Worm (Caenorhabditis elegans) whole organism, L1 larva: ENCODE data around the gene slc-36.5.

ENCODE experiments used
- C04F5.9 ChIP-seq: sonication (generic microtip); optimal IDR thresholded peaks from 2 replicates; lab custom pipeline; 2016; ENCODE audit warnings: missing genetic modification characterization, missing compliant biosample characterization
- F16B12.6 ChIP-seq: fragments of 150-350 bp; optimal IDR thresholded peaks from 2 replicates; lab custom pipeline; 2014; ENCODE audit warnings: missing biosample characterization, missing genetic modification characterization
- Y116A8C.19 ChIP-seq: sonication (generic microtip); optimal IDR thresholded peaks from 2 replicates; lab custom pipeline; 2016; ENCODE audit warnings: missing compliant biosample characterization, missing genetic modification characterization, borderline replicate concordance
- alr-1 ChIP-seq: fragments of 200-800 bp; sonication (Bioruptor generic); optimal IDR thresholded peaks from 2 replicates; lab custom pipeline; 2018; ENCODE audit warnings: borderline replicate concordance, mild to moderate bottlenecking, missing genetic modification characterization, missing compliant biosample characterization
- aly-2 ChIP-seq: fragments of 150-350 bp; optimal IDR thresholded peaks from 2 replicates; lab custom pipeline; 2014; ENCODE audit warnings: missing biosample characterization, missing genetic modification characterization
- blmp-1 ChIP-seq: fragments of 150-350 bp; optimal IDR thresholded peaks from 2 replicates; lab custom pipeline; 2014; ENCODE audit warnings: missing biosample characterization, missing genetic modification characterization
- ceh-8 ChIP-seq: fragments of 200-800 bp; sonication (Bioruptor generic); optimal IDR thresholded peaks from 2 replicates; lab custom pipeline; 2018; ENCODE audit warnings: mild to moderate bottlenecking, missing genetic modification characterization, moderate library complexity, missing compliant biosample characterization
- ceh-88 ChIP-seq: fragments of 200-800 bp; sonication (Bioruptor generic); IDR thresholded peaks from 2 replicates; pipeline ENCODE4 v1.3.6; 2022; ENCODE audit warnings: missing genetic modification characterization, missing compliant biosample characterization
- ceh-90 ChIP-seq: sonication (generic microtip); optimal IDR thresholded peaks from 2 replicates; lab custom pipeline; 2016; ENCODE audit warnings: missing genetic modification characterization, missing compliant biosample characterization
- ces-1 ChIP-seq: fragments of 150-350 bp; optimal IDR thresholded peaks from 2 replicates; lab custom pipeline; 2014; ENCODE audit warnings: missing biosample characterization, missing genetic modification reagents, missing genetic modification characterization
- dpl-1 ChIP-seq, 3 experiments: fragments of 150-350 bp in 2 of 3; sonication (generic microtip) in 1 of 3; optimal IDR thresholded peaks; 2 replicates each; lab custom pipeline; 2014 to 2017; ENCODE audit warnings: missing biosample characterization in 3 of 3, missing genetic modification characterization in 3 of 3, missing genetic modification reagents in 3 of 3
- egl-13 ChIP-seq: sonication (generic microtip); optimal IDR thresholded peaks from 2 replicates; lab custom pipeline; 2016; ENCODE audit warnings: missing genotype, missing genetic modification reagents, missing genetic modification characterization, missing compliant biosample characterization
- elt-3 ChIP-seq, 6 experiments: fragments of 150-350 bp in 1 of 6; sonication (generic microtip); optimal IDR thresholded peaks; 2 replicates each; lab custom pipeline; 2017 to 2018; ENCODE audit warnings: missing biosample characterization in 6 of 6, missing genetic modification characterization in 6 of 6, inconsistent platforms in 1 of 6
- ets-5 ChIP-seq: fragments of 200-800 bp; sonication (Bioruptor generic); IDR thresholded peaks from 2 replicates; pipeline ENCODE4 v1.3.6; 2022; ENCODE audit warnings: missing genetic modification characterization, missing compliant biosample characterization
- fos-1 ChIP-seq: fragments of 150-350 bp; optimal IDR thresholded peaks from 2 replicates; lab custom pipeline; 2014; ENCODE audit warnings: missing biosample characterization, missing genetic modification characterization
- hlh-4 ChIP-seq: sonication (generic microtip); optimal IDR thresholded peaks from 2 replicates; lab custom pipeline; 2016; ENCODE audit warnings: mild to moderate bottlenecking, missing genetic modification characterization, missing compliant biosample characterization
- hpl-2 ChIP-seq: fragments of 150-350 bp; optimal IDR thresholded peaks from 2 replicates; lab custom pipeline; 2014; ENCODE audit warnings: missing biosample characterization, missing genetic modification reagents, missing genetic modification characterization
- irx-1 ChIP-seq: sonication (generic microtip); optimal IDR thresholded peaks from 2 replicates; lab custom pipeline; 2016; ENCODE audit warnings: missing genetic modification characterization, missing compliant biosample characterization
- lin-14 ChIP-seq: fragments of 200-800 bp; sonication (Bioruptor generic); optimal IDR thresholded peaks from 2 replicates; lab custom pipeline; 2018; ENCODE audit warnings: mild to moderate bottlenecking, missing genetic modification characterization, moderate library complexity, missing compliant biosample characterization
- lir-3 ChIP-seq: sonication (generic microtip); optimal IDR thresholded peaks from 2 replicates; lab custom pipeline; 2016; ENCODE audit warnings: mild to moderate bottlenecking, missing genetic modification characterization, moderate library complexity, missing compliant biosample characterization; ENCODE audit not compliant: poor library complexity
- lsy-2 ChIP-seq, 2 experiments: fragments of 150-350 bp; optimal IDR thresholded peaks; 2 replicates each; lab custom pipeline; 2014; ENCODE audit warnings: missing biosample characterization in 2 of 2, missing genetic modification characterization in 2 of 2
- mdl-1 ChIP-seq, 2 experiments: fragments of 150-350 bp; optimal IDR thresholded peaks; 2 replicates each; lab custom pipeline; 2014 to 2017; ENCODE audit warnings: missing biosample characterization in 2 of 2, missing genetic modification characterization in 2 of 2, inconsistent platforms in 1 of 2
- mef-2 ChIP-seq: fragments of 150-350 bp; optimal IDR thresholded peaks from 2 replicates; lab custom pipeline; 2014; ENCODE audit warnings: missing biosample characterization, missing genetic modification characterization
- mep-1 ChIP-seq: fragments of 150-350 bp; optimal IDR thresholded peaks from 2 replicates; lab custom pipeline; 2014; ENCODE audit warnings: missing biosample characterization, missing genetic modification characterization
- nhr-11 ChIP-seq: fragments of 150-350 bp; optimal IDR thresholded peaks from 2 replicates; lab custom pipeline; 2014; ENCODE audit warnings: missing biosample characterization, missing genetic modification characterization
- nhr-19 ChIP-seq: fragments of 200-800 bp; sonication (Bioruptor generic); conservative IDR thresholded peaks from 2 replicates; pipeline ENCODE4 v1.3.6; 2022; ENCODE audit warnings: missing genetic modification characterization, missing compliant biosample characterization
- nhr-20 ChIP-seq: sonication (generic microtip); optimal IDR thresholded peaks from 2 replicates; lab custom pipeline; 2016; ENCODE audit warnings: mild to moderate bottlenecking, missing genetic modification characterization, missing compliant biosample characterization
- nhr-237 ChIP-seq: fragments of 150-350 bp; optimal IDR thresholded peaks from 2 replicates; lab custom pipeline; 2014; ENCODE audit warnings: missing biosample characterization, missing genetic modification characterization
- nhr-28 ChIP-seq: fragments of 150-350 bp; optimal IDR thresholded peaks from 2 replicates; lab custom pipeline; 2014; ENCODE audit warnings: missing biosample characterization, missing genetic modification characterization
- nhr-47 ChIP-seq: sonication (generic microtip); optimal IDR thresholded peaks from 2 replicates; lab custom pipeline; 2016; ENCODE audit warnings: mild to moderate bottlenecking, missing genetic modification characterization, moderate library complexity, missing compliant biosample characterization
- nhr-71 ChIP-seq: sonication (generic microtip); optimal IDR thresholded peaks from 2 replicates; lab custom pipeline; 2016; ENCODE audit warnings: mild to moderate bottlenecking, missing genetic modification characterization, moderate library complexity, missing compliant biosample characterization
- nhr-76 ChIP-seq: sonication (generic microtip); optimal IDR thresholded peaks from 2 replicates; lab custom pipeline; 2017; ENCODE audit warnings: missing biosample characterization, missing genetic modification characterization
- nhr-84 ChIP-seq: sonication (generic microtip); optimal IDR thresholded peaks from 2 replicates; lab custom pipeline; 2017; ENCODE audit warnings: missing biosample characterization, missing genetic modification characterization
- nhr-85 ChIP-seq: sonication (generic microtip); peaks from one replicate; lab custom pipeline; 2016; ENCODE audit warnings: missing genetic modification characterization, inconsistent platforms, missing compliant biosample characterization
- rnt-1 ChIP-seq: sonication (generic microtip); optimal IDR thresholded peaks from 2 replicates; lab custom pipeline; 2016; ENCODE audit warnings: mild to moderate bottlenecking, missing genetic modification characterization, moderate library complexity, missing compliant biosample characterization
- skn-1 ChIP-seq: fragments of 150-350 bp; optimal IDR thresholded peaks from 2 replicates; lab custom pipeline; 2014; ENCODE audit warnings: missing biosample characterization, missing genetic modification characterization
- snpc-4 ChIP-seq: fragments of 150-350 bp; optimal IDR thresholded peaks from 2 replicates; lab custom pipeline; 2014; ENCODE audit warnings: missing biosample characterization, missing genetic modification characterization
- snu-23 ChIP-seq: sonication (generic microtip); optimal IDR thresholded peaks from 2 replicates; lab custom pipeline; 2016; ENCODE audit warnings: missing genetic modification characterization, missing compliant biosample characterization
- sptf-1 ChIP-seq: fragments of 150-350 bp; optimal IDR thresholded peaks from 2 replicates; lab custom pipeline; 2014; ENCODE audit warnings: missing biosample characterization, missing genetic modification characterization
- tbx-2 ChIP-seq: sonication (generic microtip); optimal IDR thresholded peaks from 2 replicates; lab custom pipeline; 2016; ENCODE audit warnings: missing genetic modification characterization, missing compliant biosample characterization
- tlp-1 ChIP-seq: fragments of 150-350 bp; optimal IDR thresholded peaks from 2 replicates; lab custom pipeline; 2014; ENCODE audit warnings: missing biosample characterization, missing genetic modification characterization
- unc-30 ChIP-seq: sonication (generic microtip); optimal IDR thresholded peaks from 2 replicates; lab custom pipeline; 2017; ENCODE audit warnings: missing biosample characterization, missing genetic modification characterization
- unc-86 ChIP-seq: sonication (generic microtip); optimal IDR thresholded peaks from 2 replicates; lab custom pipeline; 2016; ENCODE audit warnings: missing genetic modification characterization, missing compliant biosample characterization
- unc-98 ChIP-seq: fragments of 200-800 bp; sonication (Bioruptor generic); IDR thresholded peaks from 2 replicates; pipeline ENCODE4 v1.3.6; 2022; ENCODE audit warnings: missing genetic modification characterization, missing compliant biosample characterization
- xbp-1 ChIP-seq: sonication (generic microtip); optimal IDR thresholded peaks from 2 replicates; lab custom pipeline; 2016; ENCODE audit warnings: missing genetic modification characterization, missing compliant biosample characterization
- ztf-11 ChIP-seq, 2 experiments: sonication (generic microtip); optimal IDR thresholded peaks; 2 replicates each; lab custom pipeline; 2016 to 2017; ENCODE audit warnings: missing genetic modification characterization in 2 of 2, missing biosample characterization in 1 of 2, missing compliant biosample characterization in 1 of 2
- ztf-4 ChIP-seq: fragments of 150-350 bp; optimal IDR thresholded peaks from 2 replicates; lab custom pipeline; 2014; ENCODE audit warnings: missing biosample characterization, missing genetic modification characterization

Gene slc-36.5

DNA sequence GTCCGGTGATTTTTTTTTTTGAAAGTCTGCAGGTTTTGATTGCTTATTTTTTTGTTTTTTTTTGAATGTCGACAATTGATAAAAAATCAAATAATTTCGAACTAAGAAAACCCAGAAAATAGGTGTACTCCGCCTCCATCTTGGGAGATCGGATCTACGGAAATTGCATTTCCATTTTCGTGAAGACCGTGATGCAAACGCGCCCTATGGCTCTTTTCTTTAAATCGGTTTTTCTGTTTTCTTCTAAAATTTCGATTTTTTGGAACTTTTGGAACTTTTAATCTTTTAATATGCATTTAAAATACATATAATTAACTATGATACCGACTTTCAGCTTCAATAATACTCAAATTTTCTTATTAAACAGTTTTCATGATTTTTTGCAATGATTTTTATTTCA lies 34.8 kb downstream of the slc-36.5 start:
- no peak for TF ChIP-seq fos-1
- TF ChIP-seq ceh-90 (tag; lab: Kevin White, UChicago): no peak
- TF ChIP-seq nhr-19 (GFP tag; lab: Robert Waterston, UW): no peak
- no peak for TF ChIP-seq lsy-2 (tag; optimal IDR thresholded peaks at IDR 0.05; lab: Kevin White, UChicago)
- no peak for TF ChIP-seq hpl-2 (GFP tag; lab: Kevin White, UChicago)
- TF ChIP-seq nhr-47: no peak
- TF ChIP-seq F16B12.6 (tag; lab: Kevin White, UChicago): no peak
- no peak for TF ChIP-seq nhr-85 (tag; lab: Kevin White, UChicago)

- TF ChIP-seq rnt-1 (tag; lab: Kevin White, UChicago): peak; percentile 54
- TF ChIP-seq nhr-19 (GFP tag; lab: Robert Waterston, UW): peak; percentile 19; the same call in 1 of the 2 replicates
- TF ChIP-seq unc-86 (tag; lab: Kevin White, UChicago): no peak
- no peak for TF ChIP-seq ztf-4 (tag; lab: Kevin White, UChicago)
- TF ChIP-seq lsy-2 (tag; optimal IDR thresholded peaks at IDR 0.05; lab: Kevin White, UChicago): peak in 1 of 2 experiments; percentile 52
- no peak for TF ChIP-seq ceh-8 (GFP tag; lab: Kevin White, UChicago)
- TF ChIP-seq snu-23 (GFP tag; lab: Kevin White, UChicago): peak; percentile 18
- TF ChIP-seq ces-1 (GFP tag; lab: Kevin White, UChicago): no peak
- peak; percentile 68 for TF ChIP-seq nhr-71 (tag; lab: Kevin White, UChicago)
- TF ChIP-seq nhr-84 (tag; lab: Kevin White, UChicago): no peak
- TF ChIP-seq mef-2: no peak
- peak; percentile 83 for TF ChIP-seq lin-14 (GFP tag; lab: Kevin White, UChicago)
- TF ChIP-seq nhr-85 (tag; lab: Kevin White, UChicago): peak; percentile 82
- TF ChIP-seq snpc-4: no peak
- TF ChIP-seq ztf-11 (tag; optimal IDR thresholded peaks at IDR 0.05; lab: Kevin White, UChicago): no peak
- TF ChIP-seq mep-1 (tag; lab: Kevin White, UChicago): peak; percentile 25
- no peak for TF ChIP-seq nhr-237 (tag; lab: Kevin White, UChicago)
- TF ChIP-seq nhr-28: no peak
- TF ChIP-seq nhr-20 (tag; lab: Kevin White, UChicago): peak; percentile 40
- no peak for TF ChIP-seq hpl-2 (GFP tag; lab: Kevin White, UChicago)
- peak in 2 of 6 experiments; percentile 25 to 53 for TF ChIP-seq elt-3 (tag; optimal IDR thresholded peaks at IDR 0.05; lab: Kevin White, UChicago)
- TF ChIP-seq dpl-1 (GFP tag; optimal IDR thresholded peaks at IDR 0.05; lab: Kevin White, UChicago): no peak
- TF ChIP-seq blmp-1 (tag; lab: Kevin White, UChicago): peak; percentile 95
These were observed 35.8 kb downstream of the slc-36.5 start for ce11 chrII:6841102-6841501.

DNA sequence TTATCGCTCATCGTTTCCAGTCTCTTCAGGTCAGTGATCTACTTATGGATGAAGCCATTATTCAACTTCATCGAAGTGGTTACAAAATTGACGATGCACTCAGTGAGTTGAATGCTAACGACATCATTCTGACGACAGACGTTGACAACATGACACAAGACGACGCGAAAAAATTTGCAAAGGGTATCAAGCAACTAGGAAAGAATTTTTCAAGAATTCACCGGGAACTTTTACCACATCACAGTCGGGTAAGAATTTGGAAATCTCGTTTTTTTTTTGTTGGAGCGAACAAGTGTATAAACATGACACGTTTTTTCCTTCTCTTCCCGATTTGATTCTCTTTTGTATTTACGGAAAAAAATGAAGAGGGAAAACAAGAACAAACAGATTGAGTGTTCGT lies 36.2 kb downstream of the slc-36.5 start:
- TF ChIP-seq mef-2 (no peak), nhr-237 (tag; lab: Kevin White, UChicago) (no peak), unc-30 (no peak), unc-98 (GFP tag; lab: Robert Waterston, UW) (no peak), nhr-19 (GFP tag; lab: Robert Waterston, UW) (no peak), blmp-1 (tag; lab: Kevin White, UChicago) (no peak), nhr-47 (no peak), mdl-1 (tag; optimal IDR thresholded peaks at IDR 0.05; lab: Kevin White, UChicago) (no peak), skn-1 (no peak), tbx-2 (tag; lab: Kevin White, UChicago) (no peak), aly-2 (tag; lab: Kevin White, UChicago) (no peak), alr-1 (tag; lab: Kevin White, UChicago) (no peak), ets-5 (GFP tag; lab: Robert Waterston, UW) (no peak), nhr-84 (tag; lab: Kevin White, UChicago) (no peak), rnt-1 (tag; lab: Kevin White, UChicago) (no peak)

ce11 chrII:6838977-6839376 lies 37.9 kb downstream of the slc-36.5 start:
- no peak for TF ChIP-seq hlh-4
- peak; percentile 82 for TF ChIP-seq egl-13 (tag; lab: Kevin White, UChicago)
- TF ChIP-seq lir-3 (tag; lab: Kevin White, UChicago): no peak
- peak; percentile 46 for TF ChIP-seq tbx-2 (tag; lab: Kevin White, UChicago)
- TF ChIP-seq sptf-1 (tag; lab: Kevin White, UChicago): no peak
- TF ChIP-seq irx-1: peak; percentile 68
- no peak for TF ChIP-seq unc-98 (GFP tag; lab: Robert Waterston, UW)
- no peak for TF ChIP-seq Y116A8C.19 (tag; lab: Kevin White, UChicago)
- peak; percentile 4 for TF ChIP-seq ceh-8 (GFP tag; lab: Kevin White, UChicago)
- no peak for TF ChIP-seq nhr-76 (tag; lab: Kevin White, UChicago)
- no peak; the same call in 1 of the 2 replicates for TF ChIP-seq ceh-88
- TF ChIP-seq nhr-11: no peak
- peak; percentile 47 to 63 for TF ChIP-seq lsy-2 (tag; optimal IDR thresholded peaks at IDR 0.05; lab: Kevin White, UChicago)
- no peak for TF ChIP-seq tlp-1 (tag; lab: Kevin White, UChicago)
- no peak for TF ChIP-seq nhr-237 (tag; lab: Kevin White, UChicago)
- TF ChIP-seq lin-14 (GFP tag; lab: Kevin White, UChicago): peak; percentile 90
- no peak for TF ChIP-seq elt-3 (tag; optimal IDR thresholded peaks at IDR 0.05; lab: Kevin White, UChicago)
- peak; percentile 43 for TF ChIP-seq xbp-1 (tag; lab: Kevin White, UChicago)
- TF ChIP-seq C04F5.9: no peak
